Fruit fly (Drosophila melanogaster) whole organism, prepupa: ENCODE data around the gene CG8301.

ENCODE experiments used
- CG10631 ChIP-seq: fragments of 200-800 bp; sonication (Bioruptor generic); optimal IDR thresholded peaks from 2 replicates; lab custom pipeline; 2016; ENCODE audit warnings: missing biosample characterization, missing genetic modification characterization
- CG11294 ChIP-seq: fragments of 200-800 bp; sonication (Bioruptor generic); IDR thresholded peaks from 2 replicates; pipeline ENCODE4 v1.3.6; 2022; ENCODE audit warnings: missing biosample characterization, missing genetic modification characterization
- CG11762 ChIP-seq: fragments of 200-800 bp; sonication (Bioruptor generic); optimal IDR thresholded peaks from 3 replicates; lab custom pipeline; 2016; ENCODE audit warnings: missing biosample characterization, missing genetic modification characterization; ENCODE audit not compliant: insufficient read depth
- CG15336 ChIP-seq: fragments of 200-800 bp; sonication (Bioruptor generic); IDR thresholded peaks from 2 replicates; pipeline ENCODE4 v1.3.6; 2022; ENCODE audit warnings: missing biosample characterization, missing genetic modification characterization
- CG3032 ChIP-seq: fragments of 200-800 bp; optimal IDR thresholded peaks from 2 replicates; lab custom pipeline; 2019; ENCODE audit warnings: missing biosample characterization, mild to moderate bottlenecking, missing genetic modification characterization, moderate library complexity
- CG31627 ChIP-seq: fragments of 200-800 bp; sonication (Bioruptor generic); optimal IDR thresholded peaks from 3 replicates; lab custom pipeline; 2016; ENCODE audit warnings: missing biosample characterization, missing genetic modification characterization
- CG34406 ChIP-seq: fragments of 200-800 bp; sonication (Bioruptor generic); optimal IDR thresholded peaks from 3 replicates; lab custom pipeline; 2016; ENCODE audit warnings: missing biosample characterization, missing genetic modification characterization
- CG3919 ChIP-seq: fragments of 200-800 bp; sonication (Bioruptor generic); optimal IDR thresholded peaks from 3 replicates; lab custom pipeline; 2016; ENCODE audit warnings: missing biosample characterization, missing genetic modification characterization
- CG4318 ChIP-seq: fragments of 200-800 bp; sonication (Bioruptor generic); optimal IDR thresholded peaks from 3 replicates; lab custom pipeline; 2017; ENCODE audit warnings: missing biosample characterization, mild to moderate bottlenecking, missing genetic modification characterization
- CG6163 ChIP-seq: fragments of 200-800 bp; sonication (Bioruptor generic); IDR thresholded peaks from 3 replicates; pipeline ENCODE4 v1.3.6; 2022; ENCODE audit warnings: missing biosample characterization, missing genetic modification characterization
- CG6276 ChIP-seq: fragments of 200-800 bp; sonication (Bioruptor generic); optimal IDR thresholded peaks from 2 replicates; lab custom pipeline; 2017; ENCODE audit warnings: missing biosample characterization, mild to moderate bottlenecking, missing genetic modification characterization
- CG6792 ChIP-seq: fragments of 200-800 bp; sonication (Bioruptor generic); optimal IDR thresholded peaks from 3 replicates; lab custom pipeline; 2016; ENCODE audit warnings: missing biosample characterization, missing genetic modification characterization
- CG6808 ChIP-seq: fragments of 200-800 bp; sonication (Bioruptor generic); optimal IDR thresholded peaks from 3 replicates; lab custom pipeline; 2017; ENCODE audit warnings: missing biosample characterization, missing genetic modification characterization, mild to moderate bottlenecking, moderate library complexity, missing genetic modification reagents
- CG6854 ChIP-seq: fragments of 200-800 bp; sonication (Bioruptor generic); optimal IDR thresholded peaks from 2 replicates; lab custom pipeline; 2017; ENCODE audit warnings: missing biosample characterization, mild to moderate bottlenecking, missing genetic modification characterization
- CG7368 ChIP-seq: fragments of 200-800 bp; sonication (Bioruptor generic); optimal IDR thresholded peaks from 3 replicates; lab custom pipeline; 2016; ENCODE audit warnings: missing biosample characterization, missing genetic modification characterization
- CG8119 ChIP-seq: fragments of 200-800 bp; sonication (Bioruptor generic); IDR thresholded peaks from 3 replicates; pipeline ENCODE4 v1.3.6; 2022; ENCODE audit warnings: missing biosample characterization, missing genetic modification characterization
- CG8319 ChIP-seq: fragments of 200-800 bp; sonication (Bioruptor generic); optimal IDR thresholded peaks from 3 replicates; lab custom pipeline; 2016; ENCODE audit warnings: missing biosample characterization, missing genetic modification characterization
- CG8632 ChIP-seq: fragments of 200-800 bp; sonication (Bioruptor generic); optimal IDR thresholded peaks from 3 replicates; lab custom pipeline; 2016; ENCODE audit warnings: missing biosample characterization, missing genetic modification characterization
- CG9139 ChIP-seq: fragments of 200-800 bp; sonication (Bioruptor generic); optimal IDR thresholded peaks from 3 replicates; lab custom pipeline; 2017; ENCODE audit warnings: missing biosample characterization, mild to moderate bottlenecking, missing genetic modification characterization
- Eip75B ChIP-seq: fragments of 200-800 bp; sonication (Bioruptor generic); optimal IDR thresholded peaks from 3 replicates; lab custom pipeline; 2016; ENCODE audit warnings: missing biosample characterization, missing genetic modification characterization
- Eip78C ChIP-seq: fragments of 200-800 bp; sonication (Bioruptor generic); peaks from one replicate; lab custom pipeline; 2016; ENCODE audit warnings: missing biosample characterization, missing genetic modification characterization
- Eip93F ChIP-seq: fragments of 200-800 bp; sonication (Bioruptor generic); optimal IDR thresholded peaks from 2 replicates; lab custom pipeline; 2016; ENCODE audit warnings: missing biosample characterization, mild to moderate bottlenecking, missing genetic modification characterization
- Ets96B ChIP-seq: fragments of 200-800 bp; optimal IDR thresholded peaks from 2 replicates; lab custom pipeline; 2019; ENCODE audit warnings: missing biosample characterization, mild to moderate bottlenecking, missing genetic modification characterization, moderate library complexity
- Hr38 ChIP-seq: sonication (Bioruptor generic); optimal IDR thresholded peaks from 2 replicates; lab custom pipeline; 2016; ENCODE audit warnings: missing biosample characterization, missing genetic modification characterization
- Hr39 ChIP-seq: fragments of 200-800 bp; sonication (Bioruptor generic); optimal IDR thresholded peaks from 2 replicates; lab custom pipeline; 2016; ENCODE audit warnings: missing biosample characterization, missing genetic modification characterization
- Hr4 ChIP-seq: fragments of 200-800 bp; sonication (Bioruptor generic); optimal IDR thresholded peaks from 3 replicates; lab custom pipeline; 2016; ENCODE audit warnings: missing biosample characterization, missing genetic modification characterization
- Met ChIP-seq: fragments of 200-800 bp; sonication (Bioruptor generic); optimal IDR thresholded peaks from 3 replicates; lab custom pipeline; 2016; ENCODE audit warnings: missing biosample characterization, missing genetic modification characterization
- OdsH ChIP-seq: fragments of 200-800 bp; sonication (Bioruptor generic); optimal IDR thresholded peaks from 3 replicates; lab custom pipeline; 2016; ENCODE audit warnings: missing biosample characterization, missing genetic modification characterization
- Smox ChIP-seq: fragments of 200-800 bp; sonication (Bioruptor generic); optimal IDR thresholded peaks from 3 replicates; lab custom pipeline; 2016; ENCODE audit warnings: missing biosample characterization, missing genetic modification characterization
- Sox102F ChIP-seq: fragments of 200-800 bp; sonication (Bioruptor generic); optimal IDR thresholded peaks from 2 replicates; lab custom pipeline; 2016; ENCODE audit warnings: missing biosample characterization, mild to moderate bottlenecking, missing genetic modification characterization
- Sox14 ChIP-seq: fragments of 200-800 bp; sonication (Bioruptor generic); optimal IDR thresholded peaks from 3 replicates; lab custom pipeline; 2016; ENCODE audit warnings: missing biosample characterization, missing genetic modification characterization
- achi ChIP-seq: fragments of 200-800 bp; sonication (Bioruptor generic); optimal IDR thresholded peaks from 3 replicates; lab custom pipeline; 2016; ENCODE audit warnings: missing biosample characterization, missing genetic modification characterization
- acj6 ChIP-seq: fragments of 200-800 bp; sonication (Bioruptor generic); optimal IDR thresholded peaks from 3 replicates; lab custom pipeline; 2016; ENCODE audit warnings: missing biosample characterization, missing genetic modification characterization
- cyc ChIP-seq: fragments of 200-800 bp; sonication (Bioruptor generic); optimal IDR thresholded peaks from 3 replicates; lab custom pipeline; 2016; ENCODE audit warnings: missing biosample characterization, missing genetic modification characterization
- dsx ChIP-seq: fragments of 200-800 bp; optimal IDR thresholded peaks from 3 replicates; lab custom pipeline; 2019; ENCODE audit warnings: missing biosample characterization, mild to moderate bottlenecking, missing genetic modification characterization, moderate library complexity; ENCODE audit not compliant: poor library complexity, severe bottlenecking
- eg ChIP-seq: fragments of 200-800 bp; sonication (Bioruptor generic); IDR thresholded peaks from 3 replicates; pipeline ENCODE4 v1.3.6; 2022; ENCODE audit warnings: missing biosample characterization, missing genetic modification characterization
- esn ChIP-seq: fragments of 200-800 bp; sonication (Bioruptor generic); optimal IDR thresholded peaks from 2 replicates; lab custom pipeline; 2016; ENCODE audit warnings: missing biosample characterization, mild to moderate bottlenecking, missing genetic modification characterization, moderate library complexity
- fd59A ChIP-seq: fragments of 200-800 bp; sonication (Bioruptor generic); optimal IDR thresholded peaks from 2 replicates; lab custom pipeline; 2017; ENCODE audit warnings: missing biosample characterization, mild to moderate bottlenecking, missing genetic modification characterization, missing genetic modification reagents
- lz ChIP-seq: fragments of 200-800 bp; sonication (Bioruptor generic); optimal IDR thresholded peaks from 3 replicates; lab custom pipeline; 2016; ENCODE audit warnings: missing biosample characterization, missing genetic modification characterization
- net ChIP-seq: fragments of 200-800 bp; sonication (Bioruptor generic); optimal IDR thresholded peaks from 3 replicates; lab custom pipeline; 2016; ENCODE audit warnings: missing biosample characterization, missing genetic modification characterization
- pdm3 ChIP-seq: fragments of 200-800 bp; sonication (Bioruptor generic); optimal IDR thresholded peaks from 3 replicates; lab custom pipeline; 2016; ENCODE audit warnings: missing biosample characterization, missing genetic modification characterization
- salr ChIP-seq, 2 experiments: fragments of 200-800 bp; sonication (Bioruptor generic); optimal IDR thresholded peaks; 3 replicates each; lab custom pipeline; 2016 to 2018; ENCODE audit warnings: missing biosample characterization in 2 of 2, missing genetic modification characterization in 2 of 2, mild to moderate bottlenecking in 1 of 2
- topi ChIP-seq: fragments of 200-800 bp; sonication (Bioruptor generic); optimal IDR thresholded peaks from 3 replicates; lab custom pipeline; 2016; ENCODE audit warnings: missing biosample characterization, missing genetic modification characterization
- vri ChIP-seq: fragments of 200-800 bp; sonication (Bioruptor generic); optimal IDR thresholded peaks from 3 replicates; lab custom pipeline; 2016; ENCODE audit warnings: missing biosample characterization, mild to moderate bottlenecking, missing genetic modification characterization

Gene CG8301

DNA sequence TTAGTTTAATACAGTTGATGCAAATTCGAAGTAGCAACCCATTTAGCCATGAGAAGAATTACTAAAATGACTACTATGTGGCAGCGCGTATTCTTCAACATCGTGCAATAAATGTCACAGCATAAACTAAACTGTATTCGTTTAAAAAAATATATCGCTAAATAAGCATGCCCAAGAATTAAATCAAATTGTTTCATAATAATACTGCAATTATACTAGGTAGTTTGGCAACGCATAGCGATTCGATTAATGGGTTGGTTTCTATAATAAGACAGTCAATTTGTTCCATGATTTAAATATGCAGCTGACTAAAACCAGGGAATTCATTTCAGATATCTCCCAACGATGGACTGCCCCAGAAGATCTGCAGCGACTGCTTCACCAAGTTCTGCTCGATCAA, 2.0 kb downstream of the CG8301 start, which contains the start of gene CG33654:
CG33654 (minus strand) TSS at position 101 of the 400 bp plus-strand sequence.
- no peak for TF ChIP-seq CG8119 (GFP tag; lab: Robert Waterston, UW)
- TF ChIP-seq CG11294 = no peak
- TF ChIP-seq pdm3 (GFP tag; lab: Kevin White, UChicago) = no peak
- no peak for TF ChIP-seq salr (GFP tag; optimal IDR thresholded peaks at IDR 0.05; lab: Kevin White, UChicago)
- TF ChIP-seq CG31627 = no peak
- no peak for TF ChIP-seq CG9139
- TF ChIP-seq Ets96B (tag; lab: Kevin White, UChicago) = no peak
- TF ChIP-seq CG6276 (GFP tag; lab: Kevin White, UChicago) = no peak
- TF ChIP-seq CG34406 (GFP tag; lab: Kevin White, UChicago) = no peak
- TF ChIP-seq CG6163 (GFP tag; lab: Robert Waterston, UW) = no peak
- no peak for TF ChIP-seq CG8319 (GFP tag; lab: Kevin White, UChicago)
- TF ChIP-seq Hr39 (GFP tag; lab: Kevin White, UChicago) = no peak
- no peak for TF ChIP-seq CG8632 (GFP tag; lab: Kevin White, UChicago)
- no peak for TF ChIP-seq achi (GFP tag; lab: Kevin White, UChicago)
- TF ChIP-seq CG15336 = no peak
- TF ChIP-seq Sox102F (GFP tag; lab: Kevin White, UChicago) = no peak
- no peak for TF ChIP-seq CG3032 (tag; lab: Kevin White, UChicago)

DNA sequence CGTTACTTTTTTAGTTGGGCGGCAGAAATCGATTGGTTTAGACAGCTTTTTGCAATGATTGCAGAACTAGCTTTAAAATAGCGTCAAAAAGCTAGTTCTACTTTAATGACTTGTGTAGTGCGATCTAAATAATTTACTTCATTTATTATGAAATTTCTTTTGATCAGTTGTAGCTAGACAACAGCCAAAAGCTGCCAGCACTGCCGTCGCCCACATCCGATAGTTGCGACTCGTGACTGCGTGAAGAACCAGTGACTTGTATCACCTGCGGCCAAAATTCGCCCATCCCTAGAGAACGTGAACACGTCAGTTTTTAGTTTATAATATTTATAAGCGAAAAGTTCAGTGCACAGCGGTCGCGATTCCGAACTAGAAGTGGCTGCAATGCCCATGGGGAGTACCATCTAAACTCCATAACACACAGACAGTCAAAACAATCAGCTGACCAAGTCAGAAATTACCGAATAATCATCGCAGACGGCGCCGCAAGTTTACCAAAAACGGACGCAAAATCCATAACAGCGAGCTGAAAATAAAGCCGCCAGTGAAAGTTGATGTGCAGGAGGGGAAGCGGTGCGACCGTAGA, 5.7 kb downstream of the CG8301 start, which contains the start of gene P58IPK:
P58IPK (plus strand) TSS at position 280 of the 586 bp plus-strand sequence.
- TF ChIP-seq Hr38 (GFP tag; lab: Kevin White, UChicago) (no peak), CG4318 (GFP tag; lab: Kevin White, UChicago) (no peak), Hr39 (GFP tag; lab: Kevin White, UChicago) (peak; percentile 69), CG15336 (peak; percentile 10; the same call in 1 of the 2 replicates), CG3032 (tag; lab: Kevin White, UChicago) (peak; percentile 59), lz (GFP tag; lab: Kevin White, UChicago) (peak; percentile 68), CG6163 (GFP tag; lab: Robert Waterston, UW) (peak; percentile 30; the same call in 1 of the 3 replicates), acj6 (peak; percentile 37), net (GFP tag; lab: Kevin White, UChicago) (peak; percentile 23), Sox14 (GFP tag; lab: Kevin White, UChicago) (peak; percentile 62), dsx (GFP tag; lab: Kevin White, UChicago) (peak; percentile 1), CG6854 (GFP tag; lab: Kevin White, UChicago) (peak; percentile 28), fd59A (GFP tag; lab: Kevin White, UChicago) (no peak), vri (GFP tag; lab: Kevin White, UChicago) (peak; percentile 42), achi (GFP tag; lab: Kevin White, UChicago) (peak; percentile 46), eg (peak; percentile 62; the same call in 2 of the 3 replicates), topi (GFP tag; lab: Kevin White, UChicago) (peak; percentile 42), Eip78C (peak; percentile 74), CG31627 (peak; percentile 66), Eip93F (GFP tag; lab: Kevin White, UChicago) (peak; percentile 4), CG6808 (GFP tag; lab: Kevin White, UChicago) (no peak), Ets96B (tag; lab: Kevin White, UChicago) (peak; percentile 17), Met (GFP tag; lab: Kevin White, UChicago) (no peak), esn (GFP tag; lab: Kevin White, UChicago) (peak; percentile 61), OdsH (GFP tag; lab: Kevin White, UChicago) (peak; percentile 19), CG3919 (peak; percentile 36), CG7368 (GFP tag; lab: Kevin White, UChicago) (no peak), Eip75B (peak; percentile 69), Smox (no peak), CG6792 (GFP tag; lab: Kevin White, UChicago) (no peak), cyc (GFP tag; lab: Kevin White, UChicago) (peak; percentile 29), Hr4 (peak; percentile 48), CG10631 (GFP tag; lab: Kevin White, UChicago) (peak; percentile 62), CG34406 (GFP tag; lab: Kevin White, UChicago) (no peak), pdm3 (GFP tag; lab: Kevin White, UChicago) (peak; percentile 62), CG11762 (GFP tag; lab: Kevin White, UChicago) (no peak)
- TF ChIP-seq, all 60 proteins: peak for 26
